Worm (Caenorhabditis elegans) whole organism, late embryonic: ENCODE results near the gene din-1.

ENCODE experiments used
- C38D4.7 ChIP-seq: fragments of 200-800 bp; sonication (Bioruptor generic); optimal IDR thresholded peaks from 2 replicates; lab custom pipeline; 2018; ENCODE audit warnings: mild to moderate bottlenecking, missing genetic modification characterization, moderate library complexity, missing compliant biosample characterization
- ama-1 ChIP-seq: fragments of 150-350 bp; optimal IDR thresholded peaks from 2 replicates; lab custom pipeline; 2014
- ceh-14 ChIP-seq: sonication (generic microtip); optimal IDR thresholded peaks from 2 replicates; lab custom pipeline; 2016; ENCODE audit warnings: missing genotype, missing genetic modification characterization, missing compliant biosample characterization
- ceh-31 ChIP-seq: sonication (generic microtip); optimal IDR thresholded peaks from 2 replicates; lab custom pipeline; 2016; ENCODE audit warnings: missing genetic modification characterization, missing compliant biosample characterization
- ceh-9 ChIP-seq: sonication (generic microtip); optimal IDR thresholded peaks from 2 replicates; lab custom pipeline; 2016; ENCODE audit warnings: mild to moderate bottlenecking, missing genetic modification characterization, inconsistent platforms, missing compliant biosample characterization
- hlh-30 ChIP-seq: sonication (generic microtip); optimal IDR thresholded peaks from 2 replicates; lab custom pipeline; 2017; ENCODE audit warnings: antibody characterized with exemption, missing genetic modification characterization, missing compliant biosample characterization; ENCODE audit not compliant: insufficient read depth
- lin-11 ChIP-seq: fragments of 200-800 bp; sonication (Bioruptor generic); optimal IDR thresholded peaks from 2 replicates; lab custom pipeline; 2018; ENCODE audit warnings: mild to moderate bottlenecking, missing genetic modification characterization, missing compliant biosample characterization
- pag-3 ChIP-seq: sonication (generic microtip); optimal IDR thresholded peaks from 2 replicates; lab custom pipeline; 2016; ENCODE audit warnings: missing compliant biosample characterization, missing genetic modification characterization, borderline replicate concordance
- pha-4 ChIP-seq: fragments of 150-350 bp; optimal IDR thresholded peaks from 2 replicates; lab custom pipeline; 2018; ENCODE audit warnings: missing biosample characterization, missing genetic modification reagents, missing genetic modification characterization
- pqm-1 ChIP-seq: sonication (generic microtip); optimal IDR thresholded peaks from 2 replicates; lab custom pipeline; 2016; ENCODE audit warnings: missing genetic modification characterization, missing compliant biosample characterization
- rnt-1 ChIP-seq: sonication (generic microtip); optimal IDR thresholded peaks from 2 replicates; lab custom pipeline; 2016; ENCODE audit warnings: missing genetic modification characterization, missing compliant biosample characterization
- unc-86 ChIP-seq: sonication (generic microtip); optimal IDR thresholded peaks from 2 replicates; lab custom pipeline; 2016; ENCODE audit warnings: missing genetic modification characterization, missing compliant biosample characterization
- zip-5 ChIP-seq: sonication (generic microtip); optimal IDR thresholded peaks from 2 replicates; lab custom pipeline; 2016; ENCODE audit warnings: missing genetic modification characterization, missing compliant biosample characterization

DNA sequence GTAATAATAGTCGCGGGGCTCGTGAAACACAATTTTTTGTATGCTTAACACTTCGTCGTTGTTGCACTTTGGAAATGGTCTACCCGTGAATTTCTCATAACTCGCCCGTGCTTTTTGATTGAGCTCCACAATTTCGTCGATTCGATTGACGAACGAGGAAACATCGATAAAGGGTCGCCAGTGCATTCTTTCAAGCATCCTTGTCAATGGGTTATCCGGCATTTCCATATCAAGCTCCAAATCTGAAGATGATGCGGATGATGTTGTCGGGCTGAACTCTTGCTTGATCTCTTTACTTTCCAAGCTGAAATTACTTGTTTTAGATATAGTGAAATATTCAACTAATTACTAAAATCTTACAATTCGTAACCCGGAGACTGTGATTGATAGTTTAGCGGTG, 5.5 kb downstream of the din-1 start:
- no peak for TF ChIP-seq C38D4.7 (GFP tag; lab: Kevin White, UChicago)
- TF ChIP-seq ama-1, result no peak
- no peak for TF ChIP-seq zip-5
- TF ChIP-seq pqm-1 (tag; lab: Kevin White, UChicago), result no peak
- no peak for TF ChIP-seq ceh-31 (tag; lab: Kevin White, UChicago)
- no peak for TF ChIP-seq pag-3 (tag; lab: Kevin White, UChicago)
- TF ChIP-seq unc-86 (tag; lab: Kevin White, UChicago), result no peak
- no peak for TF ChIP-seq lin-11 (tag; lab: Kevin White, UChicago)
- TF ChIP-seq rnt-1 (tag; lab: Kevin White, UChicago), result no peak
- no peak for TF ChIP-seq pha-4
- TF ChIP-seq hlh-30 (tag; lab: Kevin White, UChicago), result no peak
- TF ChIP-seq ceh-14 (tag; lab: Kevin White, UChicago), result no peak
- no peak for TF ChIP-seq ceh-9 (tag; lab: Kevin White, UChicago)
